Worm (Caenorhabditis elegans): Measurements from ENCODE around the gene ubc-7.

DNA sequence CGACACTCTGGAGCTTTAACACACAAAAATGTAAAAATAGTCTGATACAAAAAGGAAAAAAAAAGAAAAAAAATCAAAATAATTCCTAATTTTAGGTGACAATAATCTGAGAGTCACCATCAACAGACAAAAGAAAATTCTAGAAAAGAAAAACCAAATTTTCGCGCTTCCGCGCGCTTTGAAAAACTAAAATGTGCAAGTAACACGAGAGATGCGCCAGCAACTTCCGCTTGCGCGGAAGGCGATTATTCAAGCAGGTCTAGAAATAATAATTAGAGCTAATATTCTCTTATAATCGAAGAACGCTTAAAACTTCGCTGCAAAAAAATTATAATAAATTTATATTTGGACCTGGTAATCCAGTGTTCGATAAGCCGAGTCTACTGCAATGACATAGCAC is 14.0 kb downstream of the ubc-7 start:
- peak; percentile 96 for TF ChIP-seq snpc-1.3 (tag; optimal IDR thresholded peaks at IDR 0.05; ENCODE audit: insufficient read depth)
- TF ChIP-seq snpc-4 (GFP tag; optimal IDR thresholded peaks at IDR 0.05) = peak; percentile 52
- peak; percentile 54 to 86 (median 70) for TF ChIP-seq snpc-4 (tag; optimal IDR thresholded peaks at IDR 0.05)
